Worm (Caenorhabditis elegans) whole organism, early embryonic: ENCODE data around the gene nlp-25.

Experiments
- F13C5.2 ChIP-seq: sonication (generic microtip); optimal IDR thresholded peaks from 2 replicates; lab custom pipeline; 2017; ENCODE audit warnings: mild to moderate bottlenecking, missing genetic modification characterization, inconsistent platforms, missing compliant biosample characterization
- aly-1 ChIP-seq: sonication (generic microtip); optimal IDR thresholded peaks from 2 replicates; lab custom pipeline; 2016; ENCODE audit warnings: missing genetic modification characterization, missing compliant biosample characterization
- ama-1 ChIP-seq: fragments of 150-350 bp; optimal IDR thresholded peaks from 2 replicates; lab custom pipeline; 2014
- ceh-13 ChIP-seq: fragments of 200-800 bp; sonication (Bioruptor generic); optimal IDR thresholded peaks from 2 replicates; lab custom pipeline; 2018; ENCODE audit warnings: mild to moderate bottlenecking, missing genetic modification characterization, missing compliant biosample characterization
- ceh-36 ChIP-seq: sonication (generic microtip); optimal IDR thresholded peaks from 2 replicates; lab custom pipeline; 2016; ENCODE audit warnings: missing genetic modification characterization, inconsistent platforms, missing compliant biosample characterization
- ets-7 ChIP-seq: sonication (generic microtip); optimal IDR thresholded peaks from 2 replicates; lab custom pipeline; 2016; ENCODE audit warnings: missing genotype, missing genetic modification characterization, missing compliant biosample characterization
- flt-1 ChIP-seq: fragments of 200-800 bp; sonication (Bioruptor generic); IDR thresholded peaks from 2 replicates; pipeline ENCODE4 v1.3.6; 2022; ENCODE audit warnings: missing genetic modification characterization, missing compliant biosample characterization
- scrt-1 ChIP-seq: fragments of 200-800 bp; sonication (Bioruptor generic); IDR thresholded peaks from 2 replicates; pipeline ENCODE4 v1.3.6; 2022; ENCODE audit warnings: missing genetic modification characterization, missing compliant biosample characterization
- sea-1 ChIP-seq: fragments of 200-800 bp; sonication (Bioruptor generic); conservative IDR thresholded peaks from 2 replicates; pipeline ENCODE4 v1.3.6; 2022; ENCODE audit warnings: missing genetic modification characterization, missing compliant biosample characterization
- tbx-11 ChIP-seq: fragments of 200-800 bp; sonication (Bioruptor generic); IDR thresholded peaks from 2 replicates; pipeline ENCODE4 v1.3.6; 2022; ENCODE audit warnings: missing genetic modification characterization, missing compliant biosample characterization
- tbx-37 ChIP-seq: fragments of 200-800 bp; sonication (Bioruptor generic); conservative IDR thresholded peaks from 2 replicates; pipeline ENCODE4 v1.3.6; 2022; ENCODE audit warnings: missing genetic modification reagents, missing genetic modification characterization, missing compliant biosample characterization
- tra-4 ChIP-seq: sonication (generic microtip); optimal IDR thresholded peaks from 2 replicates; lab custom pipeline; 2017; ENCODE audit warnings: missing genetic modification characterization, missing compliant biosample characterization

- TF ChIP-seq ama-1 (lab: Kevin White, UChicago) (no peak), flt-1 (GFP tag; lab: Robert Waterston, UW) (no peak), tbx-11 (GFP tag; lab: Robert Waterston, UW) (no peak), tra-4 (no peak), sea-1 (GFP tag; lab: Robert Waterston, UW) (no peak), ceh-13 (GFP tag; lab: Kevin White, UChicago) (no peak), ets-7 (no peak), ceh-36 (no peak), F13C5.2 (tag; lab: Kevin White, UChicago) (no peak), tbx-37 (no peak), aly-1 (tag; lab: Kevin White, UChicago) (no peak), scrt-1 (GFP tag; lab: Robert Waterston, UW) (no peak)
Observed at ce11 chrV:19629544-19629943, 23.6 kb downstream of the nlp-25 start.
